Worm (Caenorhabditis elegans) whole organism, L4 larva: ENCODE data around the gene odr-2.

ENCODE experiments used
- F10B5.3 ChIP-seq: sonication (generic microtip); optimal IDR thresholded peaks from 2 replicates; lab custom pipeline; 2016; ENCODE audit warnings: mild to moderate bottlenecking, missing genetic modification characterization, missing compliant biosample characterization
- T26A8.4 ChIP-seq: fragments of 200-800 bp; sonication (Bioruptor generic); IDR thresholded peaks from 2 replicates; pipeline ENCODE4 v1.3.6; 2022; ENCODE audit warnings: missing genetic modification characterization, missing compliant biosample characterization
- Y48G9A.11 ChIP-seq: fragments of 200-800 bp; sonication (Bioruptor generic); IDR thresholded peaks from 2 replicates; pipeline ENCODE4 v1.3.6; 2022; ENCODE audit warnings: missing genetic modification reagents, missing genetic modification characterization, missing compliant biosample characterization
- Y5F2A.4 ChIP-seq: fragments of 200-800 bp; sonication (Bioruptor generic); optimal IDR thresholded peaks from 2 replicates; lab custom pipeline; 2018; ENCODE audit warnings: mild to moderate bottlenecking, missing genetic modification characterization, missing compliant biosample characterization
- ZK337.2 ChIP-seq: fragments of 200-800 bp; sonication (Bioruptor generic); IDR thresholded peaks from 2 replicates; pipeline ENCODE4 v1.3.6; 2022; ENCODE audit warnings: missing genetic modification reagents, missing genetic modification characterization, missing compliant biosample characterization
- aha-1 ChIP-seq: fragments of 150-350 bp; peaks from one replicate; lab custom pipeline; 2014; ENCODE audit warnings: missing biosample characterization, missing genetic modification characterization
- ama-1 ChIP-seq: fragments of 150-350 bp; optimal IDR thresholded peaks from 2 replicates; lab custom pipeline; 2014; ENCODE audit warnings: inconsistent platforms, mixed read lengths
- ceh-20 ChIP-seq: fragments of 200-800 bp; sonication (Bioruptor generic); IDR thresholded peaks from 2 replicates; pipeline ENCODE4 v1.3.6; 2022; ENCODE audit warnings: missing genetic modification reagents, missing genetic modification characterization, missing compliant biosample characterization
- ceh-44 ChIP-seq: fragments of 200-800 bp; sonication (Bioruptor generic); IDR thresholded peaks from 2 replicates; pipeline ENCODE4 v1.3.6; 2022; ENCODE audit warnings: missing genetic modification reagents, missing genetic modification characterization, missing compliant biosample characterization
- ceh-62 ChIP-seq: sonication (generic microtip); optimal IDR thresholded peaks from 2 replicates; lab custom pipeline; 2017; ENCODE audit warnings: missing biosample characterization, missing genetic modification characterization
- ces-1 ChIP-seq: fragments of 150-350 bp; sonication (generic microtip); optimal IDR thresholded peaks from 4 replicates; lab custom pipeline; 2014; ENCODE audit warnings: missing biosample characterization, missing genetic modification reagents, missing genetic modification characterization
- cey-2 ChIP-seq: sonication (generic microtip); optimal IDR thresholded peaks from 3 replicates; lab custom pipeline; 2017; ENCODE audit warnings: missing genetic modification characterization, mild to moderate bottlenecking, missing compliant biosample characterization, antibody characterized with exemption, borderline replicate concordance; ENCODE audit not compliant: insufficient read depth
- daf-16 ChIP-seq, 3 experiments: sonication (generic microtip); optimal IDR thresholded peaks; 2 replicates each; lab custom pipeline; 2016 to 2017; ENCODE audit warnings: missing genetic modification characterization in 3 of 3, missing genetic modification reagents in 3 of 3, mild to moderate bottlenecking in 2 of 3, missing compliant biosample characterization in 2 of 3, missing biosample characterization in 1 of 3, moderate library complexity in 1 of 3
- dmd-6 ChIP-seq: fragments of 200-800 bp; sonication (Bioruptor generic); IDR thresholded peaks from 2 replicates; pipeline ENCODE4 v1.3.6; 2022; ENCODE audit warnings: missing genetic modification reagents, missing genetic modification characterization, missing compliant biosample characterization
- dmd-8 ChIP-seq: fragments of 200-800 bp; sonication (Bioruptor generic); IDR thresholded peaks from 2 replicates; pipeline ENCODE4 v1.3.6; 2022; ENCODE audit warnings: missing genetic modification characterization, missing compliant biosample characterization
- dpl-1 ChIP-seq: fragments of 150-350 bp; optimal IDR thresholded peaks from 2 replicates; lab custom pipeline; 2014; ENCODE audit warnings: missing biosample characterization, missing genetic modification reagents, missing genetic modification characterization
- dve-1 ChIP-seq: sonication (generic microtip); optimal IDR thresholded peaks from 2 replicates; lab custom pipeline; 2017; ENCODE audit warnings: antibody characterized with exemption, mild to moderate bottlenecking, missing genetic modification characterization, missing compliant biosample characterization; ENCODE audit not compliant: insufficient read depth
- egl-27 ChIP-seq: sonication (generic microtip); optimal IDR thresholded peaks from 3 replicates; lab custom pipeline; 2017; ENCODE audit warnings: missing biosample characterization, missing genetic modification reagents, missing genetic modification characterization
- fkh-10 ChIP-seq: fragments of 150-350 bp; optimal IDR thresholded peaks from 2 replicates; lab custom pipeline; 2014; ENCODE audit warnings: missing biosample characterization, missing genetic modification reagents, missing genetic modification characterization
- hif-1 ChIP-seq, 2 experiments: sonication (generic microtip); optimal IDR thresholded peaks; 2 replicates each; lab custom pipeline; 2016 to 2017; ENCODE audit warnings: missing compliant biosample characterization in 2 of 2, missing genetic modification characterization in 2 of 2, missing genetic modification reagents in 2 of 2, missing genotype in 2 of 2, mild to moderate bottlenecking in 1 of 2
- hlh-11 ChIP-seq: fragments of 200-800 bp; sonication (Bioruptor generic); optimal IDR thresholded peaks from 2 replicates; lab custom pipeline; 2018; ENCODE audit warnings: mild to moderate bottlenecking, missing genetic modification characterization, missing compliant biosample characterization
- hlh-30 ChIP-seq: sonication (generic microtip); optimal IDR thresholded peaks from 2 replicates; lab custom pipeline; 2017; ENCODE audit warnings: antibody characterized with exemption, mild to moderate bottlenecking, missing genetic modification characterization, missing compliant biosample characterization; ENCODE audit not compliant: insufficient read depth
- hmg-1.1 ChIP-seq: fragments of 200-800 bp; sonication (Bioruptor generic); IDR thresholded peaks from 2 replicates; pipeline ENCODE4 v1.3.6; 2022; ENCODE audit warnings: missing genetic modification reagents, missing genetic modification characterization, missing compliant biosample characterization
- jun-1 ChIP-seq: fragments of 150-350 bp; optimal IDR thresholded peaks from 2 replicates; lab custom pipeline; 2014; ENCODE audit warnings: missing biosample characterization, missing genetic modification reagents, missing genetic modification characterization
- lin-39 ChIP-seq: fragments of 150-350 bp; optimal IDR thresholded peaks from 2 replicates; lab custom pipeline; 2014; ENCODE audit warnings: missing biosample characterization, missing genetic modification reagents, missing genetic modification characterization
- lsy-2 ChIP-seq, 2 experiments: fragments of 150-350 bp in 1 of 2; sonication (generic microtip) in 1 of 2; optimal IDR thresholded peaks; 2 replicates each; lab custom pipeline; 2014 to 2017; ENCODE audit warnings: missing biosample characterization in 2 of 2, missing genetic modification characterization in 2 of 2
- mdl-1 ChIP-seq, 2 experiments: fragments of 150-350 bp in 1 of 2; sonication (generic microtip) in 1 of 2; optimal IDR thresholded peaks; 2 replicates each; lab custom pipeline; 2014 to 2017; ENCODE audit warnings: missing biosample characterization in 2 of 2, missing genetic modification characterization in 2 of 2
- mes-2 ChIP-seq: sonication (generic microtip); optimal IDR thresholded peaks from 2 replicates; lab custom pipeline; 2016; ENCODE audit warnings: missing genotype, mild to moderate bottlenecking, missing genetic modification characterization, missing compliant biosample characterization; ENCODE audit not compliant: poor library complexity, severe bottlenecking
- nhr-102 ChIP-seq: sonication (generic microtip); optimal IDR thresholded peaks from 2 replicates; lab custom pipeline; 2016; ENCODE audit warnings: mild to moderate bottlenecking, missing genetic modification characterization, moderate library complexity, missing compliant biosample characterization
- nhr-11 ChIP-seq: fragments of 150-350 bp; optimal IDR thresholded peaks from 2 replicates; lab custom pipeline; 2014; ENCODE audit warnings: missing biosample characterization, missing genetic modification characterization
- nhr-28 ChIP-seq: fragments of 150-350 bp; optimal IDR thresholded peaks from 2 replicates; lab custom pipeline; 2014; ENCODE audit warnings: missing biosample characterization, missing genetic modification characterization
- nhr-48 ChIP-seq: sonication (generic microtip); optimal IDR thresholded peaks from 2 replicates; lab custom pipeline; 2016; ENCODE audit warnings: mild to moderate bottlenecking, missing genetic modification characterization, missing compliant biosample characterization
- nhr-6 ChIP-seq: fragments of 150-350 bp; optimal IDR thresholded peaks from 2 replicates; lab custom pipeline; 2014; ENCODE audit warnings: missing biosample characterization, missing genetic modification characterization
- nhr-77 ChIP-seq: fragments of 150-350 bp; optimal IDR thresholded peaks from 2 replicates; lab custom pipeline; 2014; ENCODE audit warnings: missing biosample characterization, missing genetic modification characterization
- pha-4 ChIP-seq, 2 experiments: fragments of 150-350 bp in 1 of 2; fragments of 200-800 bp in 1 of 2; sonication (Bioruptor generic) in 1 of 2; IDR thresholded peaks in 1 of 2; optimal IDR thresholded peaks in 1 of 2; 2 replicates each; pipeline versions ENCODE4 v1.3.6 to Lab custom; 2014 to 2022; ENCODE audit warnings: missing genetic modification characterization in 2 of 2, missing genetic modification reagents in 2 of 2, missing biosample characterization in 1 of 2, missing compliant biosample characterization in 1 of 2
- php-3 ChIP-seq: fragments of 200-800 bp; sonication (Bioruptor generic); IDR thresholded peaks from 2 replicates; pipeline ENCODE4 v1.3.6; 2022; ENCODE audit warnings: missing genetic modification reagents, missing genetic modification characterization, missing compliant biosample characterization
- pqm-1 ChIP-seq: sonication (generic microtip); optimal IDR thresholded peaks from 2 replicates; lab custom pipeline; 2017; ENCODE audit warnings: missing biosample characterization, missing genetic modification characterization
- rbr-2 ChIP-seq: sonication (generic microtip); optimal IDR thresholded peaks from 2 replicates; lab custom pipeline; 2016; ENCODE audit warnings: missing genotype, missing genetic modification characterization, missing compliant biosample characterization
- set-16 ChIP-seq: fragments of 200-800 bp; sonication (Bioruptor generic); IDR thresholded peaks from 2 replicates; pipeline ENCODE4 v1.3.6; 2022; ENCODE audit warnings: missing genetic modification reagents, missing genetic modification characterization, missing compliant biosample characterization
- unc-62 ChIP-seq, 3 experiments: fragments of 150-350 bp in 1 of 3; sonication (generic microtip); optimal IDR thresholded peaks in 2 of 3; peaks in 1 of 3; 1 replicate in 1 of 3; 2 replicates in 2 of 3; lab custom pipeline; 2014 to 2017; ENCODE audit warnings: missing biosample characterization in 3 of 3, missing genetic modification characterization in 3 of 3, missing genetic modification reagents in 3 of 3, missing genotype in 1 of 3
- zip-11 ChIP-seq: fragments of 200-800 bp; sonication (Bioruptor generic); IDR thresholded peaks from 2 replicates; pipeline ENCODE4 v1.3.6; 2022; ENCODE audit warnings: missing genetic modification characterization, missing compliant biosample characterization
- ztf-11 ChIP-seq: fragments of 150-350 bp; optimal IDR thresholded peaks from 2 replicates; lab custom pipeline; 2014; ENCODE audit warnings: missing biosample characterization, missing genetic modification characterization
- ztf-7 ChIP-seq: fragments of 150-350 bp; optimal IDR thresholded peaks from 2 replicates; lab custom pipeline; 2014; ENCODE audit warnings: missing biosample characterization, missing genetic modification characterization

The odr-2 gene

ce11 chrV:7085518-7086104, 17.7 kb upstream of the odr-2 start, which contains the start of gene VC5.2:
Gene VC5.2, plus strand, starts transcription at chrV:7085956.
- TF ChIP-seq nhr-6 (tag; lab: Kevin White, UChicago) (no peak), dmd-8 (GFP tag; lab: Robert Waterston, UW) (no peak), nhr-77 (tag; lab: Kevin White, UChicago) (peak; percentile 11), cey-2 (tag; lab: Kevin White, UChicago) (no peak), mes-2 (no peak), hmg-1.1 (GFP tag; lab: Robert Waterston, UW) (no peak), F10B5.3 (tag; lab: Kevin White, UChicago) (no peak), php-3 (GFP tag; lab: Robert Waterston, UW) (no peak), jun-1 (tag; lab: Kevin White, UChicago) (no peak), aha-1 (tag; lab: Kevin White, UChicago) (no peak), dve-1 (tag; lab: Kevin White, UChicago) (no peak), Y48G9A.11 (GFP tag; lab: Robert Waterston, UW) (no peak), pqm-1 (no peak), unc-62 (GFP tag; optimal IDR thresholded peaks at IDR 0.05 in 1 of 2; lab: Kevin White, UChicago) (peak in 1 of 2 experiments; percentile 75), unc-62 (tag; optimal IDR thresholded peaks at IDR 0.05; lab: Kevin White, UChicago) (no peak), nhr-28 (tag; lab: Kevin White, UChicago) (peak; percentile 75), ZK337.2 (GFP tag; lab: Robert Waterston, UW) (no peak), ceh-20 (GFP tag; lab: Robert Waterston, UW) (0 out of 2 replicates have a peak, but pooled peaks have one; percentile 23), ces-1 (no peak), daf-16 (GFP tag; optimal IDR thresholded peaks at IDR 0.05; lab: Kevin White, UChicago) (peak in 1 of 2 experiments; percentile 41), daf-16 (tag; optimal IDR thresholded peaks at IDR 0.05; lab: Kevin White, UChicago) (no peak), ztf-11 (tag; lab: Kevin White, UChicago) (no peak), mdl-1 (tag; optimal IDR thresholded peaks at IDR 0.05; lab: Kevin White, UChicago) (no peak), hif-1 (tag; optimal IDR thresholded peaks at IDR 0.05; lab: Kevin White, UChicago) (no peak), ceh-44 (GFP tag; lab: Robert Waterston, UW) (no peak), set-16 (GFP tag; lab: Robert Waterston, UW) (no peak), hlh-11 (tag; lab: Kevin White, UChicago) (peak; percentile 34), hlh-30 (tag; lab: Kevin White, UChicago) (peak; percentile 8), pha-4 (GFP tag; IDR thresholded peaks at IDR 0.05; lab: Robert Waterston, UW) (no peak), pha-4 (tag; optimal IDR thresholded peaks at IDR 0.05; lab: Kevin White, UChicago) (no peak), T26A8.4 (GFP tag; lab: Robert Waterston, UW) (no peak)

ce11 chrV:7087340-7087739, 16.0 kb upstream of the odr-2 start:
- TF ChIP-seq php-3 (GFP tag; lab: Robert Waterston, UW) (no peak), unc-62 (GFP tag; optimal IDR thresholded peaks at IDR 0.05 in 1 of 2; lab: Kevin White, UChicago) (peak in 1 of 2 experiments; percentile 95), unc-62 (tag; optimal IDR thresholded peaks at IDR 0.05; lab: Kevin White, UChicago) (no peak)

ce11 chrV:7089217-7089616, 14.1 kb upstream of the odr-2 start:
- TF ChIP-seq mdl-1 (tag; optimal IDR thresholded peaks at IDR 0.05; lab: Kevin White, UChicago): peak in 1 of 2 experiments; percentile 80
- no peak for TF ChIP-seq Y5F2A.4 (GFP tag; lab: Kevin White, UChicago)
- TF ChIP-seq aha-1 (tag; lab: Kevin White, UChicago): peak; percentile 87
- TF ChIP-seq zip-11 (GFP tag; lab: Robert Waterston, UW): no peak
- peak; percentile 43 for TF ChIP-seq dve-1 (tag; lab: Kevin White, UChicago)
- TF ChIP-seq jun-1 (tag; lab: Kevin White, UChicago): no peak
- TF ChIP-seq hlh-11 (tag; lab: Kevin White, UChicago): peak; percentile 18
- TF ChIP-seq egl-27 (tag; lab: Kevin White, UChicago): no peak
- no peak for TF ChIP-seq ama-1
- no peak for TF ChIP-seq hif-1 (tag; optimal IDR thresholded peaks at IDR 0.05; lab: Kevin White, UChicago)
- no peak for TF ChIP-seq fkh-10
- no peak for TF ChIP-seq ceh-62 (tag; lab: Kevin White, UChicago)
- peak; percentile 28 for TF ChIP-seq dpl-1 (GFP tag; lab: Kevin White, UChicago)
- TF ChIP-seq ZK337.2 (GFP tag; lab: Robert Waterston, UW): no peak
- peak in 1 of 2 experiments; percentile 39 for TF ChIP-seq lsy-2 (tag; optimal IDR thresholded peaks at IDR 0.05; lab: Kevin White, UChicago)
- no peak for TF ChIP-seq nhr-11 (tag; lab: Kevin White, UChicago)
- no peak for TF ChIP-seq lin-39 (tag; lab: Kevin White, UChicago)
- TF ChIP-seq nhr-48: peak; percentile 40
- TF ChIP-seq nhr-102: peak; percentile 58
- TF ChIP-seq rbr-2: no peak
- TF ChIP-seq ztf-7 (tag; lab: Kevin White, UChicago): no peak
- TF ChIP-seq dmd-6 (GFP tag; lab: Robert Waterston, UW): peak; percentile 81
- peak; percentile 80 for TF ChIP-seq hlh-30 (tag; lab: Kevin White, UChicago)
